Worm (Caenorhabditis elegans) whole organism, early embryonic: ENCODE results near the gene pct-1.

Experiments used
- F13C5.2 ChIP-seq: sonication (generic microtip); optimal IDR thresholded peaks from 2 replicates; lab custom pipeline; 2017; ENCODE audit warnings: mild to moderate bottlenecking, missing genetic modification characterization, inconsistent platforms, missing compliant biosample characterization
- aly-1 ChIP-seq: sonication (generic microtip); optimal IDR thresholded peaks from 2 replicates; lab custom pipeline; 2016; ENCODE audit warnings: missing genetic modification characterization, missing compliant biosample characterization
- ama-1 ChIP-seq: fragments of 150-350 bp; optimal IDR thresholded peaks from 2 replicates; lab custom pipeline; 2014
- flt-1 ChIP-seq: fragments of 200-800 bp; sonication (Bioruptor generic); IDR thresholded peaks from 2 replicates; pipeline ENCODE4 v1.3.6; 2022; ENCODE audit warnings: missing genetic modification characterization, missing compliant biosample characterization
- hnd-1 ChIP-seq: sonication (generic microtip); optimal IDR thresholded peaks from 2 replicates; lab custom pipeline; 2016; ENCODE audit warnings: missing genetic modification characterization, missing compliant biosample characterization
- pes-1 ChIP-seq: fragments of 200-800 bp; sonication (Bioruptor generic); IDR thresholded peaks from 2 replicates; pipeline ENCODE4 v1.3.6; 2022; ENCODE audit warnings: missing genetic modification reagents, missing genetic modification characterization, missing compliant biosample characterization
- tbx-11 ChIP-seq: fragments of 200-800 bp; sonication (Bioruptor generic); IDR thresholded peaks from 2 replicates; pipeline ENCODE4 v1.3.6; 2022; ENCODE audit warnings: missing genetic modification characterization, missing compliant biosample characterization
- tra-4 ChIP-seq: sonication (generic microtip); optimal IDR thresholded peaks from 2 replicates; lab custom pipeline; 2017; ENCODE audit warnings: missing genetic modification characterization, missing compliant biosample characterization

- TF ChIP-seq pes-1 (GFP tag; lab: Robert Waterston, UW) = no peak
- no peak for TF ChIP-seq flt-1 (GFP tag; lab: Robert Waterston, UW)
- TF ChIP-seq F13C5.2 = no peak
- TF ChIP-seq aly-1 (tag; lab: Kevin White, UChicago) = no peak
- TF ChIP-seq ama-1 (lab: Kevin White, UChicago) = no peak
- TF ChIP-seq hnd-1 (tag; lab: Kevin White, UChicago) = no peak
- no peak for TF ChIP-seq tra-4 (tag; lab: Kevin White, UChicago)
- TF ChIP-seq tbx-11 (GFP tag; lab: Robert Waterston, UW) = no peak
Observed at ce11 chrIV:8170264-8170663, 6.0 kb upstream of the pct-1 start.
